Fruit fly (Drosophila melanogaster) whole organism, prepupa: ENCODE measurements around the gene Imp.
A peak's percentile ranks its signal among the peaks of the same experiment; 100 is the strongest.

ENCODE experiments used
- Blimp-1 ChIP-seq: fragments of 200-800 bp; sonication (Bioruptor generic); optimal IDR thresholded peaks from 3 replicates; lab custom pipeline; 2017; ENCODE audit warnings: missing biosample characterization, missing genetic modification characterization, mild to moderate bottlenecking, moderate library complexity, missing genetic modification reagents
- CG10631 ChIP-seq: fragments of 200-800 bp; sonication (Bioruptor generic); optimal IDR thresholded peaks from 2 replicates; lab custom pipeline; 2016; ENCODE audit warnings: missing biosample characterization, missing genetic modification characterization
- CG10669 ChIP-seq: fragments of 200-800 bp; sonication (Bioruptor generic); optimal IDR thresholded peaks from 3 replicates; lab custom pipeline; 2018; ENCODE audit warnings: missing biosample characterization, mild to moderate bottlenecking, missing genetic modification characterization, moderate library complexity
- CG11294 ChIP-seq: fragments of 200-800 bp; sonication (Bioruptor generic); IDR thresholded peaks from 2 replicates; pipeline ENCODE4 v1.3.6; 2022; ENCODE audit warnings: missing biosample characterization, missing genetic modification characterization
- CG15336 ChIP-seq: fragments of 200-800 bp; sonication (Bioruptor generic); IDR thresholded peaks from 2 replicates; pipeline ENCODE4 v1.3.6; 2022; ENCODE audit warnings: missing biosample characterization, missing genetic modification characterization
- CG16779 ChIP-seq: fragments of 200-800 bp; sonication (Bioruptor generic); optimal IDR thresholded peaks from 3 replicates; lab custom pipeline; 2017; ENCODE audit warnings: missing biosample characterization, mild to moderate bottlenecking, missing genetic modification characterization
- CG3032 ChIP-seq: fragments of 200-800 bp; optimal IDR thresholded peaks from 2 replicates; lab custom pipeline; 2019; ENCODE audit warnings: missing biosample characterization, mild to moderate bottlenecking, missing genetic modification characterization, moderate library complexity
- CG31627 ChIP-seq: fragments of 200-800 bp; sonication (Bioruptor generic); optimal IDR thresholded peaks from 3 replicates; lab custom pipeline; 2016; ENCODE audit warnings: missing biosample characterization, missing genetic modification characterization
- CG32006 ChIP-seq: fragments of 200-800 bp; sonication (Bioruptor generic); optimal IDR thresholded peaks from 3 replicates; lab custom pipeline; 2017; ENCODE audit warnings: missing biosample characterization, mild to moderate bottlenecking, missing genetic modification characterization
- CG34406 ChIP-seq: fragments of 200-800 bp; sonication (Bioruptor generic); optimal IDR thresholded peaks from 3 replicates; lab custom pipeline; 2016; ENCODE audit warnings: missing biosample characterization, missing genetic modification characterization
- CG3919 ChIP-seq: fragments of 200-800 bp; sonication (Bioruptor generic); optimal IDR thresholded peaks from 3 replicates; lab custom pipeline; 2016; ENCODE audit warnings: missing biosample characterization, missing genetic modification characterization
- CG4318 ChIP-seq: fragments of 200-800 bp; sonication (Bioruptor generic); optimal IDR thresholded peaks from 3 replicates; lab custom pipeline; 2017; ENCODE audit warnings: missing biosample characterization, mild to moderate bottlenecking, missing genetic modification characterization
- CG6163 ChIP-seq: fragments of 200-800 bp; sonication (Bioruptor generic); IDR thresholded peaks from 3 replicates; pipeline ENCODE4 v1.3.6; 2022; ENCODE audit warnings: missing biosample characterization, missing genetic modification characterization
- CG6276 ChIP-seq: fragments of 200-800 bp; sonication (Bioruptor generic); optimal IDR thresholded peaks from 2 replicates; lab custom pipeline; 2017; ENCODE audit warnings: missing biosample characterization, mild to moderate bottlenecking, missing genetic modification characterization
- CG6792 ChIP-seq: fragments of 200-800 bp; sonication (Bioruptor generic); optimal IDR thresholded peaks from 3 replicates; lab custom pipeline; 2016; ENCODE audit warnings: missing biosample characterization, missing genetic modification characterization
- CG6808 ChIP-seq: fragments of 200-800 bp; sonication (Bioruptor generic); optimal IDR thresholded peaks from 3 replicates; lab custom pipeline; 2017; ENCODE audit warnings: missing biosample characterization, missing genetic modification characterization, mild to moderate bottlenecking, moderate library complexity, missing genetic modification reagents
- CG6854 ChIP-seq: fragments of 200-800 bp; sonication (Bioruptor generic); optimal IDR thresholded peaks from 2 replicates; lab custom pipeline; 2017; ENCODE audit warnings: missing biosample characterization, mild to moderate bottlenecking, missing genetic modification characterization
- CG7368 ChIP-seq: fragments of 200-800 bp; sonication (Bioruptor generic); optimal IDR thresholded peaks from 3 replicates; lab custom pipeline; 2016; ENCODE audit warnings: missing biosample characterization, missing genetic modification characterization
- CG8319 ChIP-seq: fragments of 200-800 bp; sonication (Bioruptor generic); optimal IDR thresholded peaks from 3 replicates; lab custom pipeline; 2016; ENCODE audit warnings: missing biosample characterization, missing genetic modification characterization
- CG8632 ChIP-seq: fragments of 200-800 bp; sonication (Bioruptor generic); optimal IDR thresholded peaks from 3 replicates; lab custom pipeline; 2016; ENCODE audit warnings: missing biosample characterization, missing genetic modification characterization
- Eip78C ChIP-seq: fragments of 200-800 bp; sonication (Bioruptor generic); peaks from one replicate; lab custom pipeline; 2016; ENCODE audit warnings: missing biosample characterization, missing genetic modification characterization
- Eip93F ChIP-seq: fragments of 200-800 bp; sonication (Bioruptor generic); optimal IDR thresholded peaks from 2 replicates; lab custom pipeline; 2016; ENCODE audit warnings: missing biosample characterization, mild to moderate bottlenecking, missing genetic modification characterization
- Ets21C ChIP-seq: fragments of 200-800 bp; sonication (Bioruptor generic); optimal IDR thresholded peaks from 3 replicates; lab custom pipeline; 2016; ENCODE audit warnings: missing biosample characterization, missing genetic modification characterization
- Gug ChIP-seq: fragments of 200-800 bp; sonication (Bioruptor generic); IDR thresholded peaks from 2 replicates; pipeline ENCODE4 v1.3.6; 2022; ENCODE audit warnings: missing biosample characterization, missing genetic modification characterization
- Hr38 ChIP-seq: sonication (Bioruptor generic); optimal IDR thresholded peaks from 2 replicates; lab custom pipeline; 2016; ENCODE audit warnings: missing biosample characterization, missing genetic modification characterization
- Hr39 ChIP-seq: fragments of 200-800 bp; sonication (Bioruptor generic); optimal IDR thresholded peaks from 2 replicates; lab custom pipeline; 2016; ENCODE audit warnings: missing biosample characterization, missing genetic modification characterization
- Hr4 ChIP-seq: fragments of 200-800 bp; sonication (Bioruptor generic); optimal IDR thresholded peaks from 3 replicates; lab custom pipeline; 2016; ENCODE audit warnings: missing biosample characterization, missing genetic modification characterization
- Lpt ChIP-seq: fragments of 200-800 bp; sonication (Bioruptor generic); optimal IDR thresholded peaks from 3 replicates; lab custom pipeline; 2016; ENCODE audit warnings: missing biosample characterization, missing genetic modification characterization
- Met ChIP-seq: fragments of 200-800 bp; sonication (Bioruptor generic); optimal IDR thresholded peaks from 3 replicates; lab custom pipeline; 2016; ENCODE audit warnings: missing biosample characterization, missing genetic modification characterization
- OdsH ChIP-seq: fragments of 200-800 bp; sonication (Bioruptor generic); optimal IDR thresholded peaks from 3 replicates; lab custom pipeline; 2016; ENCODE audit warnings: missing biosample characterization, missing genetic modification characterization
- Smox ChIP-seq: fragments of 200-800 bp; sonication (Bioruptor generic); optimal IDR thresholded peaks from 3 replicates; lab custom pipeline; 2016; ENCODE audit warnings: missing biosample characterization, missing genetic modification characterization
- Sox102F ChIP-seq: fragments of 200-800 bp; sonication (Bioruptor generic); optimal IDR thresholded peaks from 2 replicates; lab custom pipeline; 2016; ENCODE audit warnings: missing biosample characterization, mild to moderate bottlenecking, missing genetic modification characterization
- Sox14 ChIP-seq: fragments of 200-800 bp; sonication (Bioruptor generic); optimal IDR thresholded peaks from 3 replicates; lab custom pipeline; 2016; ENCODE audit warnings: missing biosample characterization, missing genetic modification characterization
- Sox15 ChIP-seq: fragments of 200-800 bp; sonication (Bioruptor generic); optimal IDR thresholded peaks from 3 replicates; lab custom pipeline; 2016; ENCODE audit warnings: missing biosample characterization, missing genetic modification characterization
- achi ChIP-seq: fragments of 200-800 bp; sonication (Bioruptor generic); optimal IDR thresholded peaks from 3 replicates; lab custom pipeline; 2016; ENCODE audit warnings: missing biosample characterization, missing genetic modification characterization
- acj6 ChIP-seq: fragments of 200-800 bp; sonication (Bioruptor generic); optimal IDR thresholded peaks from 3 replicates; lab custom pipeline; 2016; ENCODE audit warnings: missing biosample characterization, missing genetic modification characterization
- cyc ChIP-seq: fragments of 200-800 bp; sonication (Bioruptor generic); optimal IDR thresholded peaks from 3 replicates; lab custom pipeline; 2016; ENCODE audit warnings: missing biosample characterization, missing genetic modification characterization
- dac ChIP-seq: fragments of 200-800 bp; sonication (Bioruptor generic); optimal IDR thresholded peaks from 2 replicates; lab custom pipeline; 2017; ENCODE audit warnings: missing biosample characterization, mild to moderate bottlenecking, missing genetic modification characterization
- dsx ChIP-seq: fragments of 200-800 bp; optimal IDR thresholded peaks from 3 replicates; lab custom pipeline; 2019; ENCODE audit warnings: missing biosample characterization, mild to moderate bottlenecking, missing genetic modification characterization, moderate library complexity; ENCODE audit not compliant: poor library complexity, severe bottlenecking
- fd59A ChIP-seq: fragments of 200-800 bp; sonication (Bioruptor generic); optimal IDR thresholded peaks from 2 replicates; lab custom pipeline; 2017; ENCODE audit warnings: missing biosample characterization, mild to moderate bottlenecking, missing genetic modification characterization, missing genetic modification reagents
- fd85E ChIP-seq: fragments of 200-800 bp; sonication (Bioruptor generic); optimal IDR thresholded peaks from 3 replicates; lab custom pipeline; 2016; ENCODE audit warnings: missing biosample characterization, missing genetic modification characterization
- fkh ChIP-seq: fragments of 200-800 bp; sonication (Bioruptor generic); optimal IDR thresholded peaks from 3 replicates; lab custom pipeline; 2017; ENCODE audit warnings: missing biosample characterization, mild to moderate bottlenecking, missing genetic modification characterization, moderate library complexity
- lz ChIP-seq: fragments of 200-800 bp; sonication (Bioruptor generic); optimal IDR thresholded peaks from 3 replicates; lab custom pipeline; 2016; ENCODE audit warnings: missing biosample characterization, missing genetic modification characterization
- net ChIP-seq: fragments of 200-800 bp; sonication (Bioruptor generic); optimal IDR thresholded peaks from 3 replicates; lab custom pipeline; 2016; ENCODE audit warnings: missing biosample characterization, missing genetic modification characterization
- pdm3 ChIP-seq: fragments of 200-800 bp; sonication (Bioruptor generic); optimal IDR thresholded peaks from 3 replicates; lab custom pipeline; 2016; ENCODE audit warnings: missing biosample characterization, missing genetic modification characterization
- salr ChIP-seq, 2 experiments: fragments of 200-800 bp; sonication (Bioruptor generic); optimal IDR thresholded peaks; 3 replicates each; lab custom pipeline; 2016 to 2018; ENCODE audit warnings: missing biosample characterization in 2 of 2, missing genetic modification characterization in 2 of 2, mild to moderate bottlenecking in 1 of 2
- spab ChIP-seq: fragments of 200-800 bp; sonication (Bioruptor generic); optimal IDR thresholded peaks from 2 replicates; lab custom pipeline; 2017; ENCODE audit warnings: missing biosample characterization, mild to moderate bottlenecking, missing genetic modification characterization, missing genetic modification reagents
- svp ChIP-seq: fragments of 200-800 bp; sonication (Bioruptor generic); peaks from one replicate; lab custom pipeline; 2016; ENCODE audit warnings: missing biosample characterization, missing genetic modification characterization
- topi ChIP-seq: fragments of 200-800 bp; sonication (Bioruptor generic); optimal IDR thresholded peaks from 3 replicates; lab custom pipeline; 2016; ENCODE audit warnings: missing biosample characterization, missing genetic modification characterization
- vri ChIP-seq: fragments of 200-800 bp; sonication (Bioruptor generic); optimal IDR thresholded peaks from 3 replicates; lab custom pipeline; 2016; ENCODE audit warnings: missing biosample characterization, mild to moderate bottlenecking, missing genetic modification characterization

Imp gene

DNA sequence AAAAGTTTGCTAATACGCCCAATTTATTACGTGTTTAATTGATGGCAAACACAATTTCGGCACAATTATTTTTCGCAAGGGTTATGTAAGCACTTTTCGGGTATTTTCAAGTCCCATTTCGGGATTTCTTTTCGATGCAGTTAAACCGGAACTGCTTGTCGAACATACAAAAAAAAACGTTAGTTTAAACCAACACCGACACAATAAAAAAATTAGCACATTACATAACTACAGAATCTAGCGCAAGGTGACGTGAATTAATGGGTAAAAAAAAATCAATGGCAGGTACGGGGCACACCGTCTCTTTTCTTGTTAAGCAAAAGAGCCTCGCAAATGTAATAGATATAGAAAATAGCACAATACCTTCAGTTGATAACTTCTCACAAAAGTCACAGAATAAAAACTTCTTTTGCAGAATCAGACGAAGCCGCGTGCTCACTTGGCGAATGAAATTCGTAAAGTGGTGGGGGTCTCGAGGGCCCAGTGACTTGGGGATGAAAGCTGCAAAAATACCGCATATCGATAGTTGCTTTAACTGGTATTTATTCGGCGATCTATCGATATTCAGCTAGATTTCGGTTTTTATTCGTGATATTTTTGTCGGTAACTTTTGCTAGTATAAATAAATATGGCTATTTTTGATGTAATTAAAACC is 37.5 kb downstream of the Imp start, which contains the start of the genes Ant2 and sesB:
Gene Ant2 (minus strand): TSS at position 465 of the 655 bp plus-strand sequence.
Gene sesB (minus strand): TSS at position 516 of the 655 bp plus-strand sequence.
- TF ChIP-seq lz (no peak), Eip78C (GFP tag; lab: Kevin White, UChicago) (peak; percentile 46), dac (GFP tag; lab: Kevin White, UChicago) (no peak), vri (peak; percentile 71)

- TF ChIP-seq Sox14 (GFP tag; lab: Kevin White, UChicago): no peak
- no peak for TF ChIP-seq achi
- no peak for TF ChIP-seq CG15336 (GFP tag; lab: Robert Waterston, UW)
- TF ChIP-seq fd85E (GFP tag; lab: Kevin White, UChicago): no peak
- TF ChIP-seq CG7368: no peak
- no peak for TF ChIP-seq CG16779 (tag; lab: Kevin White, UChicago)
- no peak for TF ChIP-seq CG10631 (GFP tag; lab: Kevin White, UChicago)
- TF ChIP-seq OdsH (GFP tag; lab: Kevin White, UChicago): no peak
- TF ChIP-seq Eip93F (GFP tag; lab: Kevin White, UChicago): no peak
- TF ChIP-seq Hr38 (GFP tag; lab: Kevin White, UChicago): no peak
- no peak for TF ChIP-seq Smox
- no peak for TF ChIP-seq salr (GFP tag; optimal IDR thresholded peaks at IDR 0.05; lab: Kevin White, UChicago)
- no peak for TF ChIP-seq Lpt
- peak; percentile 26 for TF ChIP-seq CG3919 (GFP tag; lab: Kevin White, UChicago)
- TF ChIP-seq Hr4 (GFP tag; lab: Kevin White, UChicago): no peak
- no peak for TF ChIP-seq Gug (GFP tag; lab: Robert Waterston, UW)
- peak; percentile 56 for TF ChIP-seq dsx
- TF ChIP-seq Blimp-1 (GFP tag; lab: Kevin White, UChicago): no peak
- TF ChIP-seq CG6163 (GFP tag; lab: Robert Waterston, UW): no peak
- no peak for TF ChIP-seq acj6
- TF ChIP-seq cyc (GFP tag; lab: Kevin White, UChicago): no peak
- TF ChIP-seq fkh (GFP tag; lab: Kevin White, UChicago): no peak
- TF ChIP-seq Sox15: no peak
- no peak for TF ChIP-seq CG31627 (GFP tag; lab: Kevin White, UChicago)
- TF ChIP-seq Met: peak; percentile 34
- TF ChIP-seq Sox102F (GFP tag; lab: Kevin White, UChicago): peak; percentile 32
- TF ChIP-seq CG6808 (GFP tag; lab: Kevin White, UChicago): no peak
- TF ChIP-seq topi (GFP tag; lab: Kevin White, UChicago): no peak
- no peak for TF ChIP-seq CG32006 (GFP tag; lab: Kevin White, UChicago)
- no peak for TF ChIP-seq lz
- no peak for TF ChIP-seq CG34406
- no peak for TF ChIP-seq CG8319 (GFP tag; lab: Kevin White, UChicago)
- no peak for TF ChIP-seq CG4318 (GFP tag; lab: Kevin White, UChicago)
- no peak for TF ChIP-seq dac (GFP tag; lab: Kevin White, UChicago)
- peak; percentile 27 for TF ChIP-seq CG6854 (GFP tag; lab: Kevin White, UChicago)
- peak; percentile 53 for TF ChIP-seq Eip78C (GFP tag; lab: Kevin White, UChicago)
- TF ChIP-seq svp (GFP tag; lab: Kevin White, UChicago): no peak
- TF ChIP-seq pdm3 (GFP tag; lab: Kevin White, UChicago): no peak
- no peak for TF ChIP-seq spab (GFP tag; lab: Kevin White, UChicago)
- no peak for TF ChIP-seq CG6792
- no peak for TF ChIP-seq CG3032 (tag; lab: Kevin White, UChicago)
- TF ChIP-seq CG8632 (GFP tag; lab: Kevin White, UChicago): no peak
- no peak for TF ChIP-seq CG6276
- TF ChIP-seq CG10669 (GFP tag; lab: Kevin White, UChicago): no peak
- no peak for TF ChIP-seq Ets21C
- TF ChIP-seq CG11294 (GFP tag; lab: Robert Waterston, UW): no peak
- no peak for TF ChIP-seq fd59A (GFP tag; lab: Kevin White, UChicago)
- TF ChIP-seq net (GFP tag; lab: Kevin White, UChicago): no peak
- TF ChIP-seq Hr39 (GFP tag; lab: Kevin White, UChicago): no peak
These were observed 38.1 kb downstream of the Imp start for dm6 chrX:10785920-10786361.
